In genomic region chr3R:9214235-9214634, dm6 we compare ENCODE assay signal across 1 fruit fly cellular context.
TF ChIP-seq lines count a peak whose summit lies in the region.

No protein-coding gene starts in this region.

TF ChIP-seq in whole organism, embryonic, 481 proteins besides CTCF, POLR2A, EP300 and RAD21 (continued from another document):
- TF ChIP-seq CG6654 (GFP tag; optimal IDR thresholded peaks at IDR 0.05; lab: Kevin White, UChicago) (peak; percentile 100), Med (GFP tag; lab: Kevin White, UChicago) (peak; percentile 49), Lim3 (GFP tag; IDR thresholded peaks at IDR 0.05; lab: Robert Waterston, UW) (no peak), Asciz (GFP tag; optimal IDR thresholded peaks at IDR 0.05; lab: Kevin White, UChicago) (no peak), Hand (GFP tag; optimal IDR thresholded peaks at IDR 0.05; lab: Kevin White, UChicago) (no peak), kah (GFP tag; optimal IDR thresholded peaks at IDR 0.05; lab: Kevin White, UChicago) (no peak), NK7.1 (GFP tag; optimal IDR thresholded peaks at IDR 0.05; lab: Kevin White, UChicago) (no peak), Mrtf (GFP tag; IDR thresholded peaks at IDR 0.05; lab: Robert Waterston, UW) (no peak), lilli (GFP tag; optimal IDR thresholded peaks at IDR 0.05; lab: Kevin White, UChicago) (no peak), Doc3 (GFP tag; IDR thresholded peaks at IDR 0.05; lab: Robert Waterston, UW; ENCODE audit: partially characterized antibody) (no peak), CG11504 (tag; optimal IDR thresholded peaks at IDR 0.05; lab: Kevin White, UChicago) (peak; percentile 81), CG10654 (GFP tag; optimal IDR thresholded peaks at IDR 0.05; lab: Kevin White, UChicago) (no peak), nom (GFP tag; optimal IDR thresholded peaks at IDR 0.05; lab: Kevin White, UChicago) (no peak), CG16813 (GFP tag; IDR thresholded peaks at IDR 0.05; lab: Robert Waterston, UW; ENCODE audit: partially characterized antibody) (peak; percentile 44; the same call in 2 of the 3 replicates), oc (tag; optimal IDR thresholded peaks at IDR 0.05; lab: Kevin White, UChicago) (no peak), CG3847 (GFP tag; IDR thresholded peaks at IDR 0.05; lab: Robert Waterston, UW) (no peak), gem (tag; optimal IDR thresholded peaks at IDR 0.05; lab: Kevin White, UChicago) (peak; percentile 19), Fer3 (tag; optimal IDR thresholded peaks at IDR 0.05; lab: Kevin White, UChicago) (no peak), CG9437 (GFP tag; optimal IDR thresholded peaks at IDR 0.05; lab: Kevin White, UChicago) (no peak), Atf6 (GFP tag; IDR thresholded peaks at IDR 0.05; lab: Robert Waterston, UW) (no peak), CG10431 (GFP tag; optimal IDR thresholded peaks at IDR 0.05; lab: Kevin White, UChicago) (no peak), org-1 (GFP tag; optimal IDR thresholded peaks at IDR 0.05; lab: Kevin White, UChicago) (no peak), CG10959 (GFP tag; IDR thresholded peaks at IDR 0.05; lab: Robert Waterston, UW) (no peak), Hmr (GFP tag; optimal IDR thresholded peaks at IDR 0.05; lab: Kevin White, UChicago) (no peak), rib (GFP tag; IDR thresholded peaks at IDR 0.05; lab: Robert Waterston, UW) (no peak), abd-A (tag; optimal IDR thresholded peaks at IDR 0.05; lab: Kevin White, UChicago) (peak; percentile 49), stc (GFP tag; IDR thresholded peaks at IDR 0.05; lab: Robert Waterston, UW) (no peak), stwl (tag; optimal IDR thresholded peaks at IDR 0.05; lab: Kevin White, UChicago) (peak; percentile 78), zfh2 (GFP tag; optimal IDR thresholded peaks at IDR 0.05; lab: Kevin White, UChicago) (no peak), CG7839 (tag; optimal IDR thresholded peaks at IDR 0.05; lab: Kevin White, UChicago) (peak; percentile 6), CG2202 (tag; optimal IDR thresholded peaks at IDR 0.05; lab: Kevin White, UChicago) (no peak), cad (GFP tag; optimal IDR thresholded peaks at IDR 0.05; lab: Kevin White, UChicago) (peak; percentile 93), gsb (GFP tag; IDR thresholded peaks at IDR 0.05; lab: Robert Waterston, UW) (no peak), caup (GFP tag; optimal IDR thresholded peaks at IDR 0.05; lab: Kevin White, UChicago; ENCODE audit: severe bottlenecking) (no peak), Scr (GFP tag; IDR thresholded peaks at IDR 0.05; lab: Robert Waterston, UW; ENCODE audit: partially characterized antibody) (peak; percentile 38; the same call in 1 of the 2 replicates), CG15269 (tag; optimal IDR thresholded peaks at IDR 0.05; lab: Kevin White, UChicago) (no peak), CG18476 (GFP tag; optimal IDR thresholded peaks at IDR 0.05; lab: Kevin White, UChicago) (no peak), CG13775 (GFP tag; optimal IDR thresholded peaks at IDR 0.05; lab: Kevin White, UChicago) (no peak), CG11723 (GFP tag; optimal IDR thresholded peaks at IDR 0.05; lab: Kevin White, UChicago) (no peak), crc (GFP tag; optimal IDR thresholded peaks at IDR 0.05; lab: Kevin White, UChicago) (no peak), CG14965 (GFP tag; optimal IDR thresholded peaks at IDR 0.05; lab: Kevin White, UChicago; ENCODE audit: borderline replicate concordance) (no peak), CG4404 (GFP tag; IDR thresholded peaks at IDR 0.05; lab: Robert Waterston, UW) (no peak), tx (GFP tag; optimal IDR thresholded peaks at IDR 0.05; lab: Kevin White, UChicago) (no peak), CG7786 (GFP tag; optimal IDR thresholded peaks at IDR 0.05; lab: Kevin White, UChicago) (no peak), HLHmδ (GFP tag; optimal IDR thresholded peaks at IDR 0.05; lab: Kevin White, UChicago) (no peak), Jarid2 (GFP tag; optimal IDR thresholded peaks at IDR 0.05; lab: Kevin White, UChicago) (no peak), CG12391 (tag; optimal IDR thresholded peaks at IDR 0.05; lab: Kevin White, UChicago) (peak; percentile 33), Dek (tag; optimal IDR thresholded peaks at IDR 0.05; lab: Kevin White, UChicago) (peak; percentile 56), CG8290 (GFP tag; optimal IDR thresholded peaks at IDR 0.05; lab: Kevin White, UChicago) (no peak), CG8290 (tag; optimal IDR thresholded peaks at IDR 0.05; lab: Kevin White, UChicago) (no peak), CG10147 (GFP tag; optimal IDR thresholded peaks at IDR 0.05; lab: Kevin White, UChicago) (no peak), sens-2 (GFP tag; IDR thresholded peaks at IDR 0.05; lab: Robert Waterston, UW) (no peak), Hmx (GFP tag; optimal IDR thresholded peaks at IDR 0.05; lab: Kevin White, UChicago) (no peak), CG3838 (GFP tag; optimal IDR thresholded peaks at IDR 0.05; lab: Kevin White, UChicago) (no peak)
